Fruit fly (Drosophila melanogaster) whole organism, embryonic: Measurements from ENCODE around the gene CG43116.

ENCODE experiments used
- Adf1 ChIP-seq: fragments of 200-800 bp; sonication (Bioruptor generic); IDR thresholded peaks from 2 replicates; pipeline ENCODE4 v1.3.6; 2022; ENCODE audit warnings: missing biosample characterization, missing genetic modification characterization
- CG10267 ChIP-seq: fragments of 200-800 bp; sonication (Bioruptor generic); optimal IDR thresholded peaks from 2 replicates; lab custom pipeline; 2018; ENCODE audit warnings: missing biosample characterization, mild to moderate bottlenecking, missing genetic modification characterization, moderate library complexity
- CG11504 ChIP-seq: fragments of 200-800 bp; sonication (Bioruptor generic); optimal IDR thresholded peaks from 3 replicates; lab custom pipeline; 2019; ENCODE audit warnings: missing biosample characterization, mild to moderate bottlenecking, missing genetic modification characterization, moderate library complexity
- CG11560 ChIP-seq: fragments of 200-800 bp; sonication (Bioruptor generic); IDR thresholded peaks from 3 replicates; pipeline ENCODE4 v1.3.6; 2022; ENCODE audit warnings: missing biosample characterization, missing genetic modification characterization
- CG13287 ChIP-seq: fragments of 200-800 bp; sonication (Bioruptor generic); IDR thresholded peaks from 2 replicates; pipeline ENCODE4 v1.3.6; 2022; ENCODE audit warnings: missing biosample characterization, missing genetic modification characterization; ENCODE audit not compliant: partially characterized antibody
- CG13775 ChIP-seq: fragments of 200-800 bp; sonication (Bioruptor generic); optimal IDR thresholded peaks from 3 replicates; lab custom pipeline; 2017; ENCODE audit warnings: missing biosample characterization, mild to moderate bottlenecking, missing genetic modification characterization
- CG15696 ChIP-seq: fragments of 200-800 bp; sonication (Bioruptor generic); optimal IDR thresholded peaks from 2 replicates; lab custom pipeline; 2019; ENCODE audit warnings: missing biosample characterization, mild to moderate bottlenecking, missing genetic modification characterization, moderate library complexity
- CG18599 ChIP-seq: fragments of 200-800 bp; sonication (Bioruptor generic); optimal IDR thresholded peaks from 3 replicates; lab custom pipeline; 2017; ENCODE audit warnings: missing biosample characterization, missing genetic modification characterization, mild to moderate bottlenecking, moderate library complexity, missing genetic modification reagents
- CG2120 ChIP-seq: fragments of 200-800 bp; sonication (Bioruptor generic); optimal IDR thresholded peaks from 3 replicates; lab custom pipeline; 2016; ENCODE audit warnings: missing biosample characterization, missing genetic modification characterization
- CG3838 ChIP-seq: fragments of 200-800 bp; sonication (Bioruptor generic); optimal IDR thresholded peaks from 3 replicates; lab custom pipeline; 2016; ENCODE audit warnings: missing biosample characterization, missing genetic modification characterization
- CG8924 ChIP-seq: fragments of 200-800 bp; optimal IDR thresholded peaks from 3 replicates; lab custom pipeline; 2019; ENCODE audit warnings: missing biosample characterization, mild to moderate bottlenecking, missing genetic modification characterization, moderate library complexity
- CG9932 ChIP-seq: fragments of 200-800 bp; sonication (Bioruptor generic); IDR thresholded peaks from 2 replicates; pipeline ENCODE4 v1.3.6; 2022; ENCODE audit warnings: missing biosample characterization, missing genetic modification characterization
- Deaf1 ChIP-seq: fragments of 200-800 bp; optimal IDR thresholded peaks from 3 replicates; lab custom pipeline; 2019; ENCODE audit warnings: missing biosample characterization, mild to moderate bottlenecking, missing genetic modification characterization, moderate library complexity
- Dek ChIP-seq: fragments of 200-800 bp; sonication (Bioruptor generic); optimal IDR thresholded peaks from 3 replicates; lab custom pipeline; 2019; ENCODE audit warnings: missing biosample characterization, mild to moderate bottlenecking, missing genetic modification characterization, moderate library complexity
- Doc2 ChIP-seq: fragments of 200-800 bp; sonication (Bioruptor generic); IDR thresholded peaks from 2 replicates; pipeline ENCODE4 v1.3.6; 2022; ENCODE audit warnings: missing biosample characterization, missing genetic modification characterization
- E2f2 ChIP-seq: fragments of 200-800 bp; sonication (Bioruptor generic); IDR thresholded peaks from 2 replicates; pipeline ENCODE4 v1.3.6; 2022; ENCODE audit warnings: missing biosample characterization, missing genetic modification characterization
- Ets65A ChIP-seq: fragments of 200-800 bp; sonication (Bioruptor generic); peaks from one replicate; lab custom pipeline; 2016; ENCODE audit warnings: missing biosample characterization, missing genetic modification characterization
- TFAM ChIP-seq: fragments of 200-800 bp; sonication (Bioruptor generic); optimal IDR thresholded peaks from 2 replicates; lab custom pipeline; 2017; ENCODE audit warnings: missing biosample characterization, missing genetic modification characterization, inconsistent platforms
- abd-A ChIP-seq: fragments of 200-800 bp; sonication (Bioruptor generic); optimal IDR thresholded peaks from 3 replicates; lab custom pipeline; 2019; ENCODE audit warnings: missing biosample characterization, mild to moderate bottlenecking, missing genetic modification characterization, moderate library complexity
- az2 ChIP-seq: fragments of 200-800 bp; sonication (Bioruptor generic); optimal IDR thresholded peaks from 3 replicates; lab custom pipeline; 2016; ENCODE audit warnings: missing biosample characterization, missing genetic modification characterization
- cg ChIP-seq: fragments of 200-800 bp; sonication (Bioruptor generic); optimal IDR thresholded peaks from 3 replicates; lab custom pipeline; 2019; ENCODE audit warnings: missing biosample characterization, mild to moderate bottlenecking, missing genetic modification characterization, moderate library complexity
- corto ChIP-seq: fragments of 200-800 bp; sonication (Bioruptor generic); optimal IDR thresholded peaks from 2 replicates; lab custom pipeline; 2016; ENCODE audit warnings: missing biosample characterization, mild to moderate bottlenecking, missing genetic modification characterization, moderate library complexity
- crp ChIP-seq, 2 experiments: fragments of 200-800 bp; sonication (Bioruptor generic); optimal IDR thresholded peaks; 2 replicates in 1 of 2; 3 replicates in 1 of 2; lab custom pipeline; 2017; ENCODE audit warnings: missing biosample characterization in 2 of 2, missing genetic modification characterization in 2 of 2, mild to moderate bottlenecking in 1 of 2, moderate library complexity in 1 of 2
- cwo ChIP-seq: fragments of 200-800 bp; sonication (Bioruptor generic); optimal IDR thresholded peaks from 3 replicates; lab custom pipeline; 2017; ENCODE audit warnings: missing biosample characterization, missing genetic modification characterization, mild to moderate bottlenecking, moderate library complexity, missing genetic modification reagents
- dan ChIP-seq: fragments of 200-800 bp; sonication (Bioruptor generic); IDR thresholded peaks from 2 replicates; pipeline ENCODE4 v1.3.6; 2022; ENCODE audit warnings: missing biosample characterization, missing genetic modification characterization
- gro ChIP-seq: fragments of 200-800 bp; sonication (Bioruptor generic); optimal IDR thresholded peaks from 2 replicates; lab custom pipeline; 2016; ENCODE audit warnings: missing biosample characterization, missing genetic modification characterization
- jumu ChIP-seq: fragments of 200-800 bp; sonication (Bioruptor generic); optimal IDR thresholded peaks from 3 replicates; lab custom pipeline; 2016; ENCODE audit warnings: missing biosample characterization, missing genetic modification characterization
- knrl ChIP-seq: fragments of 200-800 bp; sonication (Bioruptor generic); IDR thresholded peaks from 3 replicates; pipeline ENCODE4 v1.3.6; 2022; ENCODE audit warnings: missing biosample characterization, missing genetic modification characterization; ENCODE audit not compliant: partially characterized antibody
- otp ChIP-seq: fragments of 200-800 bp; sonication (Bioruptor generic); IDR thresholded peaks from 3 replicates; pipeline ENCODE4, ENCODE4 v1.3.6; 2022; ENCODE audit warnings: missing biosample characterization, missing genetic modification characterization
- row ChIP-seq: fragments of 200-800 bp; sonication (Bioruptor generic); IDR thresholded peaks from 3 replicates; pipeline ENCODE4 v1.3.6; 2022; ENCODE audit warnings: missing biosample characterization, missing genetic modification characterization
- sima ChIP-seq: fragments of 200-800 bp; sonication (Bioruptor generic); optimal IDR thresholded peaks from 2 replicates; lab custom pipeline; 2016; ENCODE audit warnings: missing biosample characterization, missing genetic modification characterization
- slbo ChIP-seq: fragments of 200-800 bp; sonication (Bioruptor generic); IDR thresholded peaks from 2 replicates; pipeline ENCODE4 v1.3.6; 2022; ENCODE audit warnings: missing biosample characterization, missing genetic modification characterization
- zfh2 ChIP-seq: fragments of 200-800 bp; sonication (Bioruptor generic); optimal IDR thresholded peaks from 2 replicates; lab custom pipeline; 2016; ENCODE audit warnings: missing biosample characterization, missing genetic modification characterization

Gene CG43116

DNA sequence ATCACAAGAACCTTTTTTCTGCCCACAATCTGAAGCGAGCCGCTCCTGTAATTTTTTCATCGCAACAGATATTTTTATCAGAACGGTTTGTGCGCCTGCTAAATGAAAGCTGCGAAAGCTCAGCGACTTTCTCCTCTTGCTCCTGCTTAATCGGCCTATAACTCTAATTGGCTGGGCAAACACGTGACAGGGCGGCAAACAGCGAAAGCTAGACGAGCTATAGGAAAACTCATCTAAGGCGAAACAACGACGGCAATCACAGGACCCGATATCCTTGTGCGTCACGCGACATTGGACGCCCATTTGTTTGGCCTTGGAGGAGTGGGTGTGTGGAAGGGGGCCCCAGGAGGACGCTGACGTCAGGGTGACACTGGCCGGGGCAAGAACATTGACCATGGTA is 29.9 kb downstream of the CG43116 start:
- TF ChIP-seq row (peak; percentile 35; the same call in 1 of the 3 replicates), dan (no peak), CG18599 (GFP tag; lab: Kevin White, UChicago) (peak; percentile 24), CG2120 (GFP tag; lab: Kevin White, UChicago) (peak; percentile 55), abd-A (tag; lab: Kevin White, UChicago) (peak; percentile 91), CG9932 (0 out of 2 replicates have a peak, but pooled peaks have one; percentile 6), CG15696 (tag; lab: Kevin White, UChicago) (no peak), knrl (GFP tag; lab: Robert Waterston, UW) (no peak), Ets65A (GFP tag; lab: Kevin White, UChicago) (peak; percentile 82), CG11504 (tag; lab: Kevin White, UChicago) (peak; percentile 29), Dek (tag; lab: Kevin White, UChicago) (no peak), slbo (GFP tag; lab: Robert Waterston, UW) (peak; percentile 49; the same call in 1 of the 2 replicates), jumu (GFP tag; lab: Kevin White, UChicago) (no peak), gro (GFP tag; lab: Kevin White, UChicago) (no peak), cwo (peak; percentile 94)

- TF ChIP-seq sima (GFP tag; lab: Kevin White, UChicago) (no peak), CG8924 (tag; lab: Kevin White, UChicago) (no peak), Ets65A (GFP tag; lab: Kevin White, UChicago) (peak; percentile 69), CG13775 (GFP tag; lab: Kevin White, UChicago) (no peak)
Measured at dm6 chr3R:25961694-25962093, 35.1 kb downstream of the CG43116 start, which contains the start of gene boss. boss (plus strand) TSS chr3R:25961994.

dm6 chr3R:25958979-25959378 is 37.8 kb downstream of the CG43116 start, which contains the start of gene CG14540:
CG14540 (plus strand) TSS chr3R:25959279.
- TF ChIP-seq CG11560 (tag; lab: Robert Waterston, UW) (no peak), corto (GFP tag; lab: Kevin White, UChicago) (no peak), CG10267 (no peak), Doc2 (GFP tag; lab: Robert Waterston, UW) (no peak), az2 (GFP tag; lab: Kevin White, UChicago) (no peak), TFAM (GFP tag; lab: Kevin White, UChicago) (no peak), CG3838 (GFP tag; lab: Kevin White, UChicago) (no peak), cg (GFP tag; lab: Kevin White, UChicago) (no peak)

DNA sequence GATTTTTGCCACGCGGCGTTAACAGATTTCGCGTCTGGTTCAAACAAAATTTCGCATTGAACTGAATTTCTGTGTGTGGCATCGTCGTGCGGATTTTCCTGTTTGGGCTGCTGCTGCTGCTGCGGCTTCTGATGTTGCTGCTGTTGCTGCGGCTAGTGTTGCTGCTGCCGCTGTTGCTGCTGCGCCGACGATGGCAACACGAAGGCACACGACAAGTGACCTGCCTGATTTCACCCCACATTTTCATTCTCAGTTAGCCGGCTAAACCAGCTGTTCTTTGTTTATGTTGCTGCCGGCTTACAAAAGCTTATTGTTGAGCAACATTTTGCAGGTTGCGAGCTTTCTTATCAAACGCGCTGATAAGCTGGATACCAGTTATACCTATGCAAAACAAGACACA is 40.7 kb downstream of the CG43116 start, which contains the start of gene CCAP-R:
CCAP-R (minus strand) TSS at position 179 of the 400 bp plus-strand sequence.
- TF ChIP-seq Deaf1 (peak; percentile 82), Adf1 (GFP tag; lab: Robert Waterston, UW) (0 out of 2 replicates have a peak, but pooled peaks have one; percentile 51), otp (GFP tag; lab: Robert Waterston, UW) (no peak), zfh2 (no peak), E2f2 (GFP tag; lab: Robert Waterston, UW) (no peak), CG11504 (tag; lab: Kevin White, UChicago) (peak; percentile 99), crp (GFP tag; optimal IDR thresholded peaks at IDR 0.05; lab: Kevin White, UChicago) (peak in 1 of 2 experiments; percentile 26), CG13287 (GFP tag; lab: Robert Waterston, UW) (peak; percentile 19; the same call in 1 of the 2 replicates), CG9932 (no peak)
- TF ChIP-seq, all 482 proteins: peak for 5
